Worm (Caenorhabditis elegans): Measurements from ENCODE around the gene ZK813.3.

DNA sequence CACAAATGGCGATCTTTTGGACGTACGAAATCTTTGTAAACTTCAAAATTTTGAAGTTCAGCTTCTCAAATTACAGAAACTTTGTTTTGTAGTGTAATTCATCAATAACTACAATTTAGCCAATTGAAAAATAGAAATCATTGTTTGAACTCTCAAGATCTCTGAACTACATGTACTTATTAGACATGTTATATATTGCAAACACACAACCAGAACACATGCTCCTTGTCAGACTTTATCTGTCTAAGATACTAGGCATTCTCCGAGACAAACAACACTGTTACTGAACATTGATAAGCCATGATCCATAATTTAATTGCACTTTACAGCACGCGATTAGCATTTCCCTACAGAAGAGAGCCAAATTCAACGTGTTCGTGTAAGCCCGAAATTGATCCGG lies 17.1 kb upstream of the ZK813.3 start, which contains the start of gene ZK813.6:
- TF ChIP-seq gei-17 (GFP tag; optimal IDR thresholded peaks at IDR 0.05) (no peak), dpl-1 (GFP tag; optimal IDR thresholded peaks at IDR 0.05) (no peak), attf-5 (GFP tag; optimal IDR thresholded peaks at IDR 0.05) (no peak), hlh-12 (tag; optimal IDR thresholded peaks at IDR 0.05) (no peak), akir-1 (GFP tag; optimal IDR thresholded peaks at IDR 0.05) (no peak), ama-1 (optimal IDR thresholded peaks at IDR 0.05) (no peak), ama-1 (GFP tag; optimal IDR thresholded peaks at IDR 0.05) (no peak), Y95B8A.8 (GFP tag; IDR thresholded peaks at IDR 0.05) (no peak), K12H6.12 (tag; optimal IDR thresholded peaks at IDR 0.05) (no peak)
